Worm (Caenorhabditis elegans) whole organism, L2 larva: ENCODE measurements around the gene B0554.5.
A peak's percentile ranks its signal among the peaks of the same experiment; 100 is the strongest.

Experiments used
- C34F6.9 ChIP-seq: fragments of 150-350 bp; optimal IDR thresholded peaks from 2 replicates; lab custom pipeline; 2014; ENCODE audit warnings: missing biosample characterization, missing genetic modification characterization
- ZK546.5 ChIP-seq: sonication (generic microtip); optimal IDR thresholded peaks from 2 replicates; lab custom pipeline; 2017; ENCODE audit warnings: missing biosample characterization, missing genetic modification characterization
- alr-1 ChIP-seq: fragments of 150-350 bp; optimal IDR thresholded peaks from 2 replicates; lab custom pipeline; 2014; ENCODE audit warnings: missing biosample characterization, missing genetic modification characterization
- blmp-1 ChIP-seq: sonication (generic microtip); optimal IDR thresholded peaks from 2 replicates; lab custom pipeline; 2017; ENCODE audit warnings: missing genetic modification characterization, mild to moderate bottlenecking, missing compliant biosample characterization, antibody characterized with exemption, moderate library complexity; ENCODE audit not compliant: insufficient read depth
- ceh-16 ChIP-seq: fragments of 150-350 bp; optimal IDR thresholded peaks from 2 replicates; lab custom pipeline; 2014; ENCODE audit warnings: missing biosample characterization, missing genetic modification characterization
- ceh-82 ChIP-seq: fragments of 150-350 bp; optimal IDR thresholded peaks from 2 replicates; lab custom pipeline; 2014; ENCODE audit warnings: missing biosample characterization, missing genetic modification characterization
- crh-2 ChIP-seq: sonication (generic microtip); optimal IDR thresholded peaks from 2 replicates; lab custom pipeline; 2017; ENCODE audit warnings: missing biosample characterization, missing genetic modification characterization
- dmd-4 ChIP-seq: sonication (generic microtip); optimal IDR thresholded peaks from 2 replicates; lab custom pipeline; 2017; ENCODE audit warnings: missing biosample characterization, missing genetic modification characterization
- egl-27 ChIP-seq: sonication (generic microtip); optimal IDR thresholded peaks from 3 replicates; lab custom pipeline; 2017; ENCODE audit warnings: missing biosample characterization, missing genetic modification reagents, missing genetic modification characterization
- elt-1 ChIP-seq: fragments of 150-350 bp; optimal IDR thresholded peaks from 2 replicates; lab custom pipeline; 2014; ENCODE audit warnings: missing biosample characterization, missing genetic modification characterization
- fos-1 ChIP-seq: fragments of 150-350 bp; optimal IDR thresholded peaks from 2 replicates; lab custom pipeline; 2014; ENCODE audit warnings: missing biosample characterization, missing genetic modification characterization
- gmeb-1 ChIP-seq: fragments of 150-350 bp; optimal IDR thresholded peaks from 2 replicates; lab custom pipeline; 2014; ENCODE audit warnings: missing biosample characterization, missing genetic modification characterization
- lin-13 ChIP-seq: fragments of 150-350 bp; optimal IDR thresholded peaks from 2 replicates; lab custom pipeline; 2014; ENCODE audit warnings: missing biosample characterization, missing genetic modification reagents, missing genetic modification characterization
- lsy-2 ChIP-seq, 2 experiments: fragments of 150-350 bp in 1 of 2; sonication (generic microtip) in 1 of 2; optimal IDR thresholded peaks; 2 replicates each; lab custom pipeline; 2014 to 2017; ENCODE audit warnings: missing biosample characterization in 2 of 2, missing genetic modification characterization in 2 of 2
- mab-5 ChIP-seq: fragments of 150-350 bp; optimal IDR thresholded peaks from 2 replicates; lab custom pipeline; 2014; ENCODE audit warnings: missing biosample characterization, missing genetic modification characterization
- mdl-1 ChIP-seq, 2 experiments: fragments of 150-350 bp in 1 of 2; sonication (generic microtip) in 1 of 2; optimal IDR thresholded peaks; 2 replicates each; lab custom pipeline; 2017; ENCODE audit warnings: missing biosample characterization in 2 of 2, missing genetic modification characterization in 2 of 2
- nhr-10 ChIP-seq: sonication (generic microtip); optimal IDR thresholded peaks from 2 replicates; lab custom pipeline; 2017; ENCODE audit warnings: missing biosample characterization, missing genetic modification characterization
- nhr-11 ChIP-seq: fragments of 150-350 bp; optimal IDR thresholded peaks from 2 replicates; lab custom pipeline; 2014; ENCODE audit warnings: missing biosample characterization, missing genetic modification characterization
- nhr-12 ChIP-seq: fragments of 150-350 bp; optimal IDR thresholded peaks from 2 replicates; lab custom pipeline; 2014; ENCODE audit warnings: missing biosample characterization, missing genetic modification characterization
- nhr-129 ChIP-seq: fragments of 150-350 bp; optimal IDR thresholded peaks from 2 replicates; lab custom pipeline; 2014; ENCODE audit warnings: missing biosample characterization, missing genetic modification characterization
- nhr-21 ChIP-seq: fragments of 150-350 bp; optimal IDR thresholded peaks from 2 replicates; lab custom pipeline; 2014; ENCODE audit warnings: missing biosample characterization, missing genetic modification characterization
- nhr-23 ChIP-seq: fragments of 150-350 bp; optimal IDR thresholded peaks from 2 replicates; lab custom pipeline; 2014; ENCODE audit warnings: missing biosample characterization, missing genetic modification reagents, missing genetic modification characterization
- nhr-237 ChIP-seq: fragments of 150-350 bp; optimal IDR thresholded peaks from 2 replicates; lab custom pipeline; 2014; ENCODE audit warnings: missing biosample characterization, missing genetic modification characterization
- nhr-25 ChIP-seq: fragments of 150-350 bp; sonication (generic microtip); optimal IDR thresholded peaks from 3 replicates; lab custom pipeline; 2014; ENCODE audit warnings: missing biosample characterization, missing genetic modification characterization
- nhr-6 ChIP-seq: fragments of 150-350 bp; optimal IDR thresholded peaks from 2 replicates; lab custom pipeline; 2014; ENCODE audit warnings: missing biosample characterization, missing genetic modification characterization
- nhr-77 ChIP-seq: fragments of 150-350 bp; optimal IDR thresholded peaks from 2 replicates; lab custom pipeline; 2014; ENCODE audit warnings: missing biosample characterization, missing genetic modification characterization
- peb-1 ChIP-seq: fragments of 150-350 bp; optimal IDR thresholded peaks from 2 replicates; lab custom pipeline; 2014; ENCODE audit warnings: missing biosample characterization, missing genetic modification characterization
- sma-3 ChIP-seq: sonication (generic microtip); optimal IDR thresholded peaks from 2 replicates; lab custom pipeline; 2016; ENCODE audit warnings: missing genetic modification reagents, missing genetic modification characterization, missing compliant biosample characterization
- sma-9 ChIP-seq, 2 experiments: fragments of 150-350 bp in 1 of 2; sonication (generic microtip) in 1 of 2; optimal IDR thresholded peaks; 2 replicates each; lab custom pipeline; 2014 to 2016; ENCODE audit warnings: missing genetic modification characterization in 2 of 2, mild to moderate bottlenecking in 1 of 2, missing biosample characterization in 1 of 2, missing compliant biosample characterization in 1 of 2, missing genetic modification reagents in 1 of 2, moderate library complexity in 1 of 2
- unc-39 ChIP-seq: fragments of 150-350 bp; optimal IDR thresholded peaks from 2 replicates; lab custom pipeline; 2014; ENCODE audit warnings: missing biosample characterization, missing genetic modification characterization
- unc-55 ChIP-seq: fragments of 150-350 bp; sonication (generic microtip); optimal IDR thresholded peaks from 3 replicates; lab custom pipeline; 2014; ENCODE audit warnings: missing biosample characterization, missing genetic modification reagents, missing genetic modification characterization
- unc-62 ChIP-seq: fragments of 150-350 bp; optimal IDR thresholded peaks from 2 replicates; lab custom pipeline; 2014; ENCODE audit warnings: missing biosample characterization, missing genetic modification reagents, missing genetic modification characterization
- zag-1 ChIP-seq: fragments of 150-350 bp; optimal IDR thresholded peaks from 2 replicates; lab custom pipeline; 2014; ENCODE audit warnings: missing biosample characterization, missing genetic modification characterization
- ztf-1 ChIP-seq: fragments of 200-800 bp; sonication (Bioruptor generic); conservative IDR thresholded peaks from 2 replicates; pipeline ENCODE4 v1.3.6; 2022; ENCODE audit warnings: missing genetic modification characterization, missing compliant biosample characterization
- ztf-11 ChIP-seq: sonication (generic microtip); optimal IDR thresholded peaks from 2 replicates; lab custom pipeline; 2017; ENCODE audit warnings: missing biosample characterization, missing genetic modification characterization

The B0554.5 gene

ce11 chrV:399721-400120 lies 24.5 kb upstream of the B0554.5 start, which contains the start of gene scl-27:
scl-27 (plus strand) TSS chrV:400021.
- TF ChIP-seq nhr-11 (tag; lab: Kevin White, UChicago) (no peak), alr-1 (tag; lab: Kevin White, UChicago) (no peak), sma-9 (GFP tag; optimal IDR thresholded peaks at IDR 0.05; lab: Kevin White, UChicago) (no peak), sma-9 (tag; optimal IDR thresholded peaks at IDR 0.05; lab: Kevin White, UChicago) (no peak), ZK546.5 (tag; lab: Kevin White, UChicago) (no peak), ceh-16 (tag; lab: Kevin White, UChicago) (no peak), nhr-237 (no peak), unc-62 (no peak), blmp-1 (tag; lab: Kevin White, UChicago) (no peak), dmd-4 (no peak), gmeb-1 (no peak), nhr-10 (tag; lab: Kevin White, UChicago) (no peak), unc-55 (GFP tag; lab: Kevin White, UChicago) (no peak), elt-1 (no peak), crh-2 (tag; lab: Kevin White, UChicago) (no peak), ceh-82 (no peak), mab-5 (no peak), unc-39 (tag; lab: Kevin White, UChicago) (no peak), nhr-25 (tag; lab: Kevin White, UChicago) (no peak), nhr-6 (tag; lab: Kevin White, UChicago) (no peak), fos-1 (tag; lab: Kevin White, UChicago) (no peak)

ce11 chrV:403028-403427 lies 21.2 kb upstream of the B0554.5 start, which contains the start of gene srh-62:
srh-62 (minus strand) TSS chrV:403128.
- TF ChIP-seq nhr-25 (tag; lab: Kevin White, UChicago) (no peak), zag-1 (tag; lab: Kevin White, UChicago) (no peak), ztf-11 (tag; lab: Kevin White, UChicago) (no peak), nhr-23 (tag; lab: Kevin White, UChicago) (no peak), nhr-129 (no peak), egl-27 (tag; lab: Kevin White, UChicago) (no peak), dmd-4 (no peak), unc-62 (no peak)

- TF ChIP-seq crh-2 (tag; lab: Kevin White, UChicago) (no peak), sma-9 (GFP tag; optimal IDR thresholded peaks at IDR 0.05; lab: Kevin White, UChicago) (peak; percentile 35), sma-9 (tag; optimal IDR thresholded peaks at IDR 0.05; lab: Kevin White, UChicago) (no peak)
- TF ChIP-seq, all 48 proteins: peak for 1
Measured at ce11 chrV:404210-404669, 20.0 kb upstream of the B0554.5 start, which contains the start of gene nhr-252. nhr-252 (plus strand) TSS chrV:404619.

ce11 chrV:412820-413219 lies 11.4 kb upstream of the B0554.5 start:
- TF ChIP-seq sma-9 (GFP tag; optimal IDR thresholded peaks at IDR 0.05; lab: Kevin White, UChicago) (no peak), sma-9 (tag; optimal IDR thresholded peaks at IDR 0.05; lab: Kevin White, UChicago) (no peak), crh-2 (tag; lab: Kevin White, UChicago) (no peak), nhr-11 (tag; lab: Kevin White, UChicago) (no peak), nhr-77 (no peak), lin-13 (GFP tag; lab: Kevin White, UChicago) (no peak), elt-1 (no peak), zag-1 (tag; lab: Kevin White, UChicago) (no peak), peb-1 (no peak), lsy-2 (tag; optimal IDR thresholded peaks at IDR 0.05; lab: Kevin White, UChicago) (no peak), unc-62 (no peak), nhr-12 (tag; lab: Kevin White, UChicago) (no peak), C34F6.9 (no peak), blmp-1 (tag; lab: Kevin White, UChicago) (no peak), sma-3 (GFP tag; lab: Kevin White, UChicago) (no peak), gmeb-1 (no peak), nhr-21 (no peak), ztf-1 (GFP tag; lab: Robert Waterston, UW) (no peak), mdl-1 (tag; optimal IDR thresholded peaks at IDR 0.05; lab: Kevin White, UChicago) (no peak)

- no peak for TF ChIP-seq unc-55 (GFP tag; lab: Kevin White, UChicago)
- TF ChIP-seq fos-1 (tag; lab: Kevin White, UChicago): peak; percentile 69
- peak; percentile 46 for TF ChIP-seq sma-9 (GFP tag; optimal IDR thresholded peaks at IDR 0.05; lab: Kevin White, UChicago)
- no peak for TF ChIP-seq sma-9 (tag; optimal IDR thresholded peaks at IDR 0.05; lab: Kevin White, UChicago)
- no peak for TF ChIP-seq ceh-16 (tag; lab: Kevin White, UChicago)
Measured at ce11 chrV:414630-415029, 9.6 kb upstream of the B0554.5 start, which contains the start of gene dod-19. dod-19 (minus strand) TSS chrV:414759.
